Worm (Caenorhabditis elegans) whole organism, mixed stage, embryonic: ENCODE data around the gene pcp-2.

Experiments used
- bed-3 ChIP-seq: fragments of 200-800 bp; sonication (Bioruptor generic); optimal IDR thresholded peaks from 3 replicates; lab custom pipeline; 2018; ENCODE audit warnings: mild to moderate bottlenecking, missing genetic modification characterization, moderate library complexity, missing compliant biosample characterization
- blmp-1 ChIP-seq: fragments of 150-350 bp; optimal IDR thresholded peaks from 2 replicates; lab custom pipeline; 2014; ENCODE audit warnings: missing biosample characterization, missing genetic modification characterization
- ceh-39 ChIP-seq: fragments of 150-350 bp; optimal IDR thresholded peaks from 2 replicates; lab custom pipeline; 2014; ENCODE audit warnings: missing biosample characterization, missing genetic modification characterization
- ceh-43 ChIP-seq: fragments of 200-800 bp; sonication (Bioruptor generic); optimal IDR thresholded peaks from 2 replicates; lab custom pipeline; 2018; ENCODE audit warnings: mild to moderate bottlenecking, missing genetic modification characterization, moderate library complexity, missing compliant biosample characterization
- ces-1 ChIP-seq: fragments of 150-350 bp; optimal IDR thresholded peaks from 2 replicates; lab custom pipeline; 2014; ENCODE audit warnings: missing biosample characterization, missing genetic modification reagents, missing genetic modification characterization
- drap-1 ChIP-seq: fragments of 200-800 bp; sonication (Bioruptor generic); optimal IDR thresholded peaks from 3 replicates; lab custom pipeline; 2018; ENCODE audit warnings: mild to moderate bottlenecking, missing genetic modification characterization, missing compliant biosample characterization
- elt-1 ChIP-seq: sonication (generic microtip); optimal IDR thresholded peaks from 2 replicates; lab custom pipeline; 2017; ENCODE audit warnings: missing genetic modification characterization, mild to moderate bottlenecking, missing compliant biosample characterization, antibody characterized with exemption, moderate library complexity, borderline replicate concordance; ENCODE audit not compliant: insufficient read depth
- elt-3 ChIP-seq: fragments of 150-350 bp; optimal IDR thresholded peaks from 2 replicates; lab custom pipeline; 2014; ENCODE audit warnings: missing biosample characterization, missing genetic modification characterization
- ham-2 ChIP-seq: fragments of 200-800 bp; sonication (Bioruptor generic); optimal IDR thresholded peaks from 2 replicates; lab custom pipeline; 2018; ENCODE audit warnings: mild to moderate bottlenecking, missing genetic modification characterization, missing compliant biosample characterization
- hlh-1 ChIP-seq: fragments of 150-350 bp; optimal IDR thresholded peaks from 2 replicates; lab custom pipeline; 2014; ENCODE audit warnings: missing biosample characterization, missing genetic modification reagents, missing genetic modification characterization
- lin-13 ChIP-seq: fragments of 150-350 bp; optimal IDR thresholded peaks from 2 replicates; lab custom pipeline; 2014; ENCODE audit warnings: missing biosample characterization, missing genetic modification characterization
- lin-32 ChIP-seq: fragments of 200-800 bp; sonication (Bioruptor generic); optimal IDR thresholded peaks from 2 replicates; lab custom pipeline; 2018; ENCODE audit warnings: mild to moderate bottlenecking, missing genetic modification characterization, missing compliant biosample characterization
- lsy-2 ChIP-seq: fragments of 150-350 bp; optimal IDR thresholded peaks from 2 replicates; lab custom pipeline; 2014; ENCODE audit warnings: missing biosample characterization, missing genetic modification characterization
- mab-5 ChIP-seq: fragments of 150-350 bp; optimal IDR thresholded peaks from 2 replicates; lab custom pipeline; 2014; ENCODE audit warnings: missing biosample characterization, missing genetic modification characterization
- mep-1 ChIP-seq: fragments of 150-350 bp; optimal IDR thresholded peaks from 2 replicates; lab custom pipeline; 2017; ENCODE audit warnings: missing biosample characterization, missing genetic modification reagents, missing genetic modification characterization, inconsistent platforms
- mls-2 ChIP-seq: sonication (generic microtip); optimal IDR thresholded peaks from 2 replicates; lab custom pipeline; 2016; ENCODE audit warnings: mild to moderate bottlenecking, missing genetic modification characterization, moderate library complexity, missing compliant biosample characterization
- nhr-12 ChIP-seq: fragments of 150-350 bp; optimal IDR thresholded peaks from 2 replicates; lab custom pipeline; 2014; ENCODE audit warnings: missing biosample characterization, missing genetic modification characterization
- nhr-2 ChIP-seq: fragments of 150-350 bp; optimal IDR thresholded peaks from 2 replicates; lab custom pipeline; 2014; ENCODE audit warnings: missing biosample characterization, missing genetic modification characterization
- nhr-237 ChIP-seq: fragments of 150-350 bp; optimal IDR thresholded peaks from 2 replicates; lab custom pipeline; 2014; ENCODE audit warnings: missing biosample characterization, missing genetic modification characterization
- nhr-28 ChIP-seq: fragments of 150-350 bp; optimal IDR thresholded peaks from 2 replicates; lab custom pipeline; 2014; ENCODE audit warnings: missing biosample characterization, missing genetic modification characterization
- nhr-76 ChIP-seq: sonication (generic microtip); optimal IDR thresholded peaks from 2 replicates; lab custom pipeline; 2017; ENCODE audit warnings: missing biosample characterization, missing genetic modification characterization
- pha-4 ChIP-seq: fragments of 150-350 bp; optimal IDR thresholded peaks from 2 replicates; lab custom pipeline; 2018; ENCODE audit warnings: missing biosample characterization, missing genetic modification reagents, missing genetic modification characterization
- sem-2 ChIP-seq: fragments of 200-800 bp; sonication (Bioruptor generic); optimal IDR thresholded peaks from 2 replicates; lab custom pipeline; 2018; ENCODE audit warnings: mild to moderate bottlenecking, missing genetic modification characterization, missing compliant biosample characterization
- snpc-4 ChIP-seq: fragments of 150-350 bp; optimal IDR thresholded peaks from 2 replicates; lab custom pipeline; 2014; ENCODE audit warnings: missing biosample characterization, missing genetic modification characterization
- sptf-1 ChIP-seq: sonication (generic microtip); optimal IDR thresholded peaks from 2 replicates; lab custom pipeline; 2017; ENCODE audit warnings: mild to moderate bottlenecking, missing genetic modification characterization, moderate library complexity, missing compliant biosample characterization
- tbx-8 ChIP-seq: fragments of 200-800 bp; sonication (Bioruptor generic); optimal IDR thresholded peaks from 2 replicates; lab custom pipeline; 2018; ENCODE audit warnings: mild to moderate bottlenecking, missing genetic modification characterization, moderate library complexity, missing compliant biosample characterization
- unc-120 ChIP-seq: sonication (generic microtip); optimal IDR thresholded peaks from 2 replicates; lab custom pipeline; 2017; ENCODE audit warnings: missing genetic modification characterization, missing compliant biosample characterization; ENCODE audit not compliant: poor library complexity, severe bottlenecking
- unc-62 ChIP-seq: fragments of 150-350 bp; optimal IDR thresholded peaks from 2 replicates; lab custom pipeline; 2014; ENCODE audit warnings: missing biosample characterization, missing genetic modification reagents, missing genetic modification characterization
- zip-8 ChIP-seq: fragments of 150-350 bp; optimal IDR thresholded peaks from 2 replicates; lab custom pipeline; 2014; ENCODE audit warnings: missing biosample characterization, missing genetic modification characterization
- ztf-11 ChIP-seq: fragments of 150-350 bp; optimal IDR thresholded peaks from 2 replicates; lab custom pipeline; 2014; ENCODE audit warnings: missing biosample characterization, missing genetic modification characterization

pcp-2 gene

ce11 chrIV:9184547-9184946 is 19.6 kb upstream of the pcp-2 start, which contains the start of gene C07C7.1:
Gene C07C7.1 (plus strand): TSS chrIV:9184847.
- no peak for TF ChIP-seq lin-32 (GFP tag; lab: Kevin White, UChicago)

- TF ChIP-seq bed-3 (GFP tag; lab: Kevin White, UChicago): no peak
- no peak for TF ChIP-seq zip-8 (tag; lab: Kevin White, UChicago)
- TF ChIP-seq tbx-8 (GFP tag; lab: Kevin White, UChicago): no peak
- TF ChIP-seq ceh-43: no peak
Observed at ce11 chrIV:9169764-9170163, 4.8 kb upstream of the pcp-2 start.

ce11 chrIV:9165681-9166080 is 754 bp upstream of the pcp-2 start, which contains the start of gene C07C7.3:
Gene C07C7.3 (plus strand): TSS chrIV:9166051.
- TF ChIP-seq ces-1 (GFP tag; lab: Kevin White, UChicago) (no peak), ceh-43 (no peak), lin-32 (GFP tag; lab: Kevin White, UChicago) (no peak), elt-3 (no peak), ztf-11 (tag; lab: Kevin White, UChicago) (no peak), elt-1 (tag; lab: Kevin White, UChicago) (no peak), nhr-28 (no peak), nhr-2 (tag; lab: Kevin White, UChicago) (no peak), sptf-1 (tag; lab: Kevin White, UChicago) (no peak), nhr-237 (no peak), blmp-1 (tag; lab: Kevin White, UChicago) (no peak), hlh-1 (tag; lab: Kevin White, UChicago) (no peak), pha-4 (tag; lab: Kevin White, UChicago) (no peak), snpc-4 (tag; lab: Kevin White, UChicago) (no peak), nhr-76 (tag; lab: Kevin White, UChicago) (no peak), zip-8 (tag; lab: Kevin White, UChicago) (no peak), mep-1 (tag; lab: Kevin White, UChicago) (no peak)

ce11 chrIV:9159863-9160262 is 5.1 kb downstream of the pcp-2 start:
- TF ChIP-seq hlh-1 (tag; lab: Kevin White, UChicago): no peak
- no peak for TF ChIP-seq nhr-76 (tag; lab: Kevin White, UChicago)
- TF ChIP-seq, all 35 proteins: peak for 0

- TF ChIP-seq lin-32 (GFP tag; lab: Kevin White, UChicago): no peak
- TF ChIP-seq ces-1 (GFP tag; lab: Kevin White, UChicago): no peak
- no peak for TF ChIP-seq sem-2
- no peak for TF ChIP-seq mep-1 (tag; lab: Kevin White, UChicago)
- no peak for TF ChIP-seq unc-62 (GFP tag; lab: Kevin White, UChicago)
- TF ChIP-seq elt-3: no peak
- TF ChIP-seq nhr-12 (tag; lab: Kevin White, UChicago): no peak
- no peak for TF ChIP-seq unc-120
- TF ChIP-seq zip-8 (tag; lab: Kevin White, UChicago): no peak
- no peak for TF ChIP-seq lin-13 (tag; lab: Kevin White, UChicago)
- no peak for TF ChIP-seq tbx-8 (GFP tag; lab: Kevin White, UChicago)
- TF ChIP-seq lsy-2: no peak
- no peak for TF ChIP-seq hlh-1 (tag; lab: Kevin White, UChicago)
- TF ChIP-seq pha-4 (tag; lab: Kevin White, UChicago): no peak
- TF ChIP-seq mab-5 (tag; lab: Kevin White, UChicago): no peak
- no peak for TF ChIP-seq ztf-11 (tag; lab: Kevin White, UChicago)
- TF ChIP-seq nhr-28: no peak
- TF ChIP-seq nhr-2 (tag; lab: Kevin White, UChicago): no peak
- TF ChIP-seq ceh-43: no peak
Observed at ce11 chrIV:9158969-9159800, 5.7 kb downstream of the pcp-2 start, which contains the start of gene pcp-3. Gene pcp-3 (minus strand): TSS chrIV:9159019.

ce11 chrIV:9154263-9154662 is 10.7 kb downstream of the pcp-2 start, which contains the start of gene F23B2.10:
Gene F23B2.10 (minus strand): TSS chrIV:9154363.
- TF ChIP-seq mep-1 (tag; lab: Kevin White, UChicago): no peak
- no peak for TF ChIP-seq nhr-76 (tag; lab: Kevin White, UChicago)
- no peak for TF ChIP-seq ham-2 (GFP tag; lab: Kevin White, UChicago)
- no peak for TF ChIP-seq drap-1
- TF ChIP-seq ceh-43: no peak
- TF ChIP-seq hlh-1 (tag; lab: Kevin White, UChicago): no peak
- no peak for TF ChIP-seq ceh-39 (tag; lab: Kevin White, UChicago)
- no peak for TF ChIP-seq ces-1 (GFP tag; lab: Kevin White, UChicago)
- no peak for TF ChIP-seq mls-2 (tag; lab: Kevin White, UChicago)
- TF ChIP-seq unc-62 (GFP tag; lab: Kevin White, UChicago): no peak
- no peak for TF ChIP-seq nhr-12 (tag; lab: Kevin White, UChicago)
- no peak for TF ChIP-seq sptf-1 (tag; lab: Kevin White, UChicago)
